Worm (Caenorhabditis elegans): ENCODE results near the gene pnk-4.

Gene pnk-4

DNA sequence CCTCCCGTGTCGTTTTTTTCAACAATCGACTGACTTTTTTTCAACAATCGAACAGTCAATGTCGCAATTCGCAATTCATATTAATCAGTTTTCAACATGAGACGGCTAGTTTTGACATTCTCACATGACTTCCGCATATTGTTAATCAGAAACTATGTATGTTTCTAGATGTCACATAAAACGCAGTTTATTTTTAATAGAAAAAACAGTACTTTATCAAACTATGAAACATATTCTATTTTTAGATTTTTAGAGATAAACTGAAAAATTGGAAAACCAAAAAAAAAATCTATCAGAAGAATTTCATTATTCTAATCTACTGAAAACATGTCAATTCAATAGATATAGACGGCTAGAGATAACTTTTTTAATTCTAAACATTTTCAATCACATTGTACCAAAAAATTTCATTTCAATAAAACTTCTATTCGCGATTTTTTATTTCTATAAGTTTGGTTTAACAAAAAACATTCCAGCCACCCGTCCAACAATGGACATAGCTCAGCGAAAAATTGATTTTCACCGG, at the start of gene pnk-4:
Gene pnk-4, plus strand, starts transcription at position 476 of the 526 bp plus-strand sequence.
- no peak for TF ChIP-seq snpc-3.4 (tag; optimal IDR thresholded peaks at IDR 0.05)
- TF ChIP-seq D2030.7 (GFP tag; IDR thresholded peaks at IDR 0.05), result no peak
- TF ChIP-seq unc-62 (GFP tag; optimal IDR thresholded peaks at IDR 0.05), result no peak
- no peak for TF ChIP-seq hmg-1.2 (GFP tag; IDR thresholded peaks at IDR 0.05)
- no peak for TF ChIP-seq hlh-26 (GFP tag; conservative IDR thresholded peaks at IDR 0.05)
- TF ChIP-seq nhr-27 (tag; optimal IDR thresholded peaks at IDR 0.05), result no peak
- no peak for TF ChIP-seq K11D2.4 (GFP tag; IDR thresholded peaks at IDR 0.05)
- no peak for TF ChIP-seq dpl-1 (GFP tag; optimal IDR thresholded peaks at IDR 0.05)
- TF ChIP-seq efl-1 (GFP tag; optimal IDR thresholded peaks at IDR 0.05), result no peak
- no peak for TF ChIP-seq Y79H2A.3 (GFP tag; conservative IDR thresholded peaks at IDR 0.05)
- TF ChIP-seq nfya-1 (tag; optimal IDR thresholded peaks at IDR 0.05; ENCODE audit: borderline replicate concordance, insufficient read depth), result no peak

DNA sequence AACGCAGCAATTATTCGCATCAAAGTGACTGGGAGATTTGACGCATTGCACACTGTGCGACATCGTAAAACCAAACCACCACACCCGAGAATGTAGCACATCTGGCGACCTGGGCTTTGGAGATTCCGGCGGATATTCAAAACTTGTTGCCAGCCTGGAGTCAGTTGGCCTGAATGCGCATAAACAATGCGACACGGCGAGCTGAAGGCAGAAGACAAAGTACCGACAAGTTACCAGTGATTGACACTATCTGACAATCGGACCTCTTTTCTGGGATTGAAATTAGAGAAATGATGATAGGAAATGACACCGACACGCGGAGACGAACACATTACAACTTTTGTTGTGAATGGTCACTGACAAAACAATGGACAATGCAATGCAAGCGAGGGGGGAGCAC, 48.8 kb upstream of the pnk-4 start:
- no peak for TF ChIP-seq lin-54 (GFP tag; optimal IDR thresholded peaks at IDR 0.05)

- no peak for TF ChIP-seq pbrm-1 (GFP tag; IDR thresholded peaks at IDR 0.05)
- TF ChIP-seq B0035.1 (tag; optimal IDR thresholded peaks at IDR 0.05), result no peak
- TF ChIP-seq lin-54 (GFP tag; optimal IDR thresholded peaks at IDR 0.05), result no peak
- TF ChIP-seq nhr-120 (GFP tag; IDR thresholded peaks at IDR 0.05), result no peak
- no peak for TF ChIP-seq lsy-27 (tag; optimal IDR thresholded peaks at IDR 0.05; ENCODE audit: borderline replicate concordance, insufficient read depth)
- no peak for TF ChIP-seq ceh-27 (GFP tag; optimal IDR thresholded peaks at IDR 0.05)
- no peak for TF ChIP-seq nhr-179 (tag; optimal IDR thresholded peaks at IDR 0.05)
- TF ChIP-seq F52B5.7 (tag; optimal IDR thresholded peaks at IDR 0.05), result no peak
- TF ChIP-seq K12H6.12 (tag; optimal IDR thresholded peaks at IDR 0.05), result no peak
- TF ChIP-seq ceh-58 (GFP tag; IDR thresholded peaks at IDR 0.05), result no peak
Observed at ce11 chrX:5040038-5040437, 47.6 kb upstream of the pnk-4 start.

DNA sequence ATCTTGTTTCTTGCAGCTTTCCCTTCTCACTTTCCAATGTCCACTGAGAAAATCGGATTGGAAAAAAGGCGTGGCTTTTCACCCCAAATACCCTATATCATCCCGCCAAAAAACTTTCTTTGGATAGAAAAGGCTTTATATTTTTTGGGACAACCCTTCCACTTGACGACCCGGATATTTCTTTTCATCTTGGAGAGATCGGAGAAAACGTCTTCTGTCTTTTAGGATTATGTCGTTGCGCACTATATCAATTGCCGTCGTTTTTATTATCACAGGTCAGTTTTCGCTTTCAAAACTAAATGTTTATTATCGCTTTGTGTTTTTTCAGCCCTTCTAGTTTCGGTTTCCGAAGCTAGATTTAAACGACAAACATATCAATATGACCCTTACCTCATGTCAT, 43.8 kb upstream of the pnk-4 start, which contains the start of gene Y64H9A.2:
Gene Y64H9A.2, plus strand, starts transcription at position 90 of the 400 bp plus-strand sequence.
- no peak for TF ChIP-seq lsy-27 (tag; optimal IDR thresholded peaks at IDR 0.05; ENCODE audit: borderline replicate concordance, insufficient read depth)
- TF ChIP-seq ekl-4 (GFP tag; IDR thresholded peaks at IDR 0.05), result no peak
- TF ChIP-seq madf-6 (GFP tag; IDR thresholded peaks at IDR 0.05), result no peak
- TF ChIP-seq F39B2.1 (GFP tag; IDR thresholded peaks at IDR 0.05), result no peak
- no peak for TF ChIP-seq lag-1 (GFP tag; IDR thresholded peaks at IDR 0.05)
- no peak for TF ChIP-seq dox-1 (GFP tag; IDR thresholded peaks at IDR 0.05)
- no peak for TF ChIP-seq mes-4 (tag; optimal IDR thresholded peaks at IDR 0.05)
- no peak for TF ChIP-seq lin-40 (tag; optimal IDR thresholded peaks at IDR 0.05)
- no peak for TF ChIP-seq snpc-4 (GFP tag; optimal IDR thresholded peaks at IDR 0.05)
- TF ChIP-seq snpc-4 (tag; optimal IDR thresholded peaks at IDR 0.05), result no peak
- TF ChIP-seq F33H1.4 (GFP tag; IDR thresholded peaks at IDR 0.05), result no peak
- no peak for TF ChIP-seq hlh-12 (tag; optimal IDR thresholded peaks at IDR 0.05)
- no peak for TF ChIP-seq lin-54 (GFP tag; optimal IDR thresholded peaks at IDR 0.05)
- TF ChIP-seq ztf-25 (GFP tag; IDR thresholded peaks at IDR 0.05), result no peak
- TF ChIP-seq hlh-26 (GFP tag; conservative IDR thresholded peaks at IDR 0.05), result no peak
- TF ChIP-seq aptf-3 (GFP tag; IDR thresholded peaks at IDR 0.05), result no peak
- no peak for TF ChIP-seq gei-17 (GFP tag; optimal IDR thresholded peaks at IDR 0.05)
- TF ChIP-seq B0261.1 (tag; optimal IDR thresholded peaks at IDR 0.05), result no peak
